Fruit fly (Drosophila melanogaster): ENCODE data around the gene CG42832.
"Not testable (repeated sequence)": the region's sequence is repeated elsewhere in the genome, so short reads cannot be mapped to it uniquely, and the experiment has no call there.

CG42832 gene

dm6 chr3L:11583964-11584363 lies 26.0 kb upstream of the CG42832 start, which contains the start of gene CG32086:
Gene CG32086 (minus strand): TSS chr3L:11584064.
- no peak for TF ChIP-seq Myc (optimal IDR thresholded peaks at IDR 0.05)
- no peak for TF ChIP-seq ttk (optimal IDR thresholded peaks at IDR 0.05)
- no peak for TF ChIP-seq h (optimal IDR thresholded peaks at IDR 0.05)
- no peak for TF ChIP-seq psq (optimal IDR thresholded peaks at IDR 0.05)
- no peak for TF ChIP-seq Sin3A (optimal IDR thresholded peaks at IDR 0.05)
- TF ChIP-seq insv (optimal IDR thresholded peaks at IDR 0.05), result no peak

- TF ChIP-seq h (optimal IDR thresholded peaks at IDR 0.05) (no peak), Sin3A (optimal IDR thresholded peaks at IDR 0.05) (no peak), insv (optimal IDR thresholded peaks at IDR 0.05) (no peak), psq (optimal IDR thresholded peaks at IDR 0.05) (no peak), ttk (optimal IDR thresholded peaks at IDR 0.05) (no peak), Myc (optimal IDR thresholded peaks at IDR 0.05) (no peak)
Measured at dm6 chr3L:11586794-11587462, 23.0 kb upstream of the CG42832 start.

DNA sequence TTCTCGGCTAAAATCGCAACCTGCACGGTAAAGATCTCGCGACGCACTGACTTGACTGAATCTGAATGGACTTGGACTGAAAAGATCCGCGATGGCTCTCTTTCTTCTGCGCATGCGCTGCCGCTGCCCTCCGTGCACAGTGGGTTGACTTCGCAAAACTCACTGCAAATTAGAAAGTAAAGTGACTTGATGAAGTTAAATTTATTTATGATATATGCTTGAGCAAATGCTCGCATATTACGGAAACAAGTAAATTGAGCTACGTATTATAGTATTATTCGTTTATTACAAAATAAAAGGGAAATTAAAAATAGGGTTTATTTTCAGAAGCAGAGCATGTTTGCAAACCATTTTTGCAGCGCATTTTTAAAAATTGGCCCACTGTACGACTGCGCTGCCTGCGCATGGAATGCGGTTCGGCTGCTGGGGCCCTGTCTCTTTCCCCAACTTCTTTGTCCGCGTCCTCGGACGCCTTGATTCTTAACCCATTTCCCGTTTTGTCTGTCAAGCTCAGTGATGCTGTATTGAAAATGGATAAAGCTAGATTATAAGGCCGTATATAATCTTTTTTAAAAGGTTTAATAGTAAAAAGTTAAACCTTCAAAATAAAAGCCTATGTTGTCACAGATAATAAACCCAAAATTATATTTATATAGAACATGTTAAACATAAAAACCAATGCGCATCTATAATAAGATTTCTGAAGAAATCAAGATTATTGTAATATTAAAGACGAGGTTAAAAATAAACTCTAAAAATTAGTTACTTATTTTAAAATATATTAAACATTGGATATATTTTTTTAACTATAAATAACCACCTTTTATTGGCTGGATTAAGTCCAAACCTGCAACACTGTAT lies 22.0 kb upstream of the CG42832 start, which contains the start of gene rt:
Gene rt, minus strand, starts transcription at position 51 of the 861 bp plus-strand sequence.
- TF ChIP-seq Sin3A (optimal IDR thresholded peaks at IDR 0.05) (no peak), ttk (optimal IDR thresholded peaks at IDR 0.05) (no peak), h (optimal IDR thresholded peaks at IDR 0.05) (no peak), psq (optimal IDR thresholded peaks at IDR 0.05) (no peak), insv (optimal IDR thresholded peaks at IDR 0.05) (no peak), Myc (optimal IDR thresholded peaks at IDR 0.05) (no peak)

- no peak for TF ChIP-seq h (optimal IDR thresholded peaks at IDR 0.05)
- no peak for TF ChIP-seq Sin3A (optimal IDR thresholded peaks at IDR 0.05)
Measured at dm6 chr3L:11588594-11588993, 21.3 kb upstream of the CG42832 start.

DNA sequence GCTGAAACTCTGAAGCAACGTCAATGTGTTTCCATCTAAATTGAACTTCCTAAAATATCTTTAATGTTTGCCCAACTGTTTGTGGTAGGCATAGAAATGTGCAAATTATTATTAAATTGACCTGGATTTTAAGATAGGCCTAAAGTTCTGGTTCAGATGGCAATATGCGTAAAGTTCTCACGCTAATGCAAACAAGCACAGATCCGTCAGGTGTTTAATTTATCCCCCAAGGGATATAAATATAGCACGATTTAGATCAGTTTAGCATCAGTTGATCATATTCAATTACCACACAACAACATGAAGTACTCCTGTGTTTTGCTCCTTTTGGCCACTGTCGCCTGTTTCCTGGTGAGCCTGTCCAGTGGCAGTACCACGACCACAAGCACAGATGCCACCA lies 20.5 kb upstream of the CG42832 start, which contains the start of gene CG7377:
Gene CG7377, plus strand, starts transcription at position 301 of the 400 bp plus-strand sequence.
- not testable (repeated sequence) for TF ChIP-seq insv, Myc, psq (optimal IDR thresholded peaks at IDR 0.05)

dm6 chr3L:11591131-11591530 lies 18.8 kb upstream of the CG42832 start, which contains the start of gene CG33268:
Gene CG33268 (minus strand): TSS chr3L:11591231.
- no peak for TF ChIP-seq insv (optimal IDR thresholded peaks at IDR 0.05)
- no peak for TF ChIP-seq Sin3A (optimal IDR thresholded peaks at IDR 0.05)
- no peak for TF ChIP-seq Myc (optimal IDR thresholded peaks at IDR 0.05)
- no peak for TF ChIP-seq ttk (optimal IDR thresholded peaks at IDR 0.05)
- TF ChIP-seq psq (optimal IDR thresholded peaks at IDR 0.05), result no peak
- no peak for TF ChIP-seq h (optimal IDR thresholded peaks at IDR 0.05)

DNA sequence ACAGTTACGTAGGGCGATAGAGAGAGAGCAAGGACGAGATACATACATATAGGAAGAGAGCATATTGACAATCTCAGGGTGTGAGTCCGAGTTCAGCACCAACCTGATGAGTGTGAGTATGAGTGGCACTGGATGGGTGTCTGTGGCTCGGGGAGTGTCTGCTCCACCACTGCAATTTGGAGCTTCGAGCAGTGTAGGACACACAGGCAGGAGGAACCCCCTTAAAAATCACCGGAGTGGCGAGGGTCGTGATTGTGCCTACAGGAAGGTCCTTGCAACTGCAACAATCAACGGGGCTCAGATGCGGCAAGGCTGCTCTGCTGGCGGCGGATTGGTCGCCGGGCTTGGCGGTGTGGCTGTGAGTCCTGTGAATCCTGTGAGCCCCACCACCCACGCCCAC lies 18.1 kb upstream of the CG42832 start:
- TF ChIP-seq ttk (optimal IDR thresholded peaks at IDR 0.05) (no peak), insv (optimal IDR thresholded peaks at IDR 0.05) (no peak), Myc (optimal IDR thresholded peaks at IDR 0.05) (no peak), h (optimal IDR thresholded peaks at IDR 0.05) (no peak), Sin3A (optimal IDR thresholded peaks at IDR 0.05) (no peak), psq (optimal IDR thresholded peaks at IDR 0.05) (no peak)

dm6 chr3L:11593778-11594177 lies 16.2 kb upstream of the CG42832 start:
- no peak for TF ChIP-seq Myc (optimal IDR thresholded peaks at IDR 0.05)

dm6 chr3L:11596585-11597252 lies 13.2 kb upstream of the CG42832 start, which contains the start of gene CG7368:
Gene CG7368 (plus strand): TSS chr3L:11597202.
- TF ChIP-seq psq (optimal IDR thresholded peaks at IDR 0.05) (no peak), Myc (optimal IDR thresholded peaks at IDR 0.05) (no peak), h (optimal IDR thresholded peaks at IDR 0.05) (no peak), ttk (optimal IDR thresholded peaks at IDR 0.05) (no peak)

- TF ChIP-seq psq (optimal IDR thresholded peaks at IDR 0.05), result no peak
- no peak for TF ChIP-seq ttk (optimal IDR thresholded peaks at IDR 0.05)
- TF ChIP-seq h (optimal IDR thresholded peaks at IDR 0.05), result no peak
- no peak for TF ChIP-seq insv (optimal IDR thresholded peaks at IDR 0.05)
- no peak for TF ChIP-seq Myc (optimal IDR thresholded peaks at IDR 0.05)
- no peak for TF ChIP-seq Sin3A (optimal IDR thresholded peaks at IDR 0.05)
Measured at dm6 chr3L:11599255-11599654, 10.7 kb upstream of the CG42832 start.

DNA sequence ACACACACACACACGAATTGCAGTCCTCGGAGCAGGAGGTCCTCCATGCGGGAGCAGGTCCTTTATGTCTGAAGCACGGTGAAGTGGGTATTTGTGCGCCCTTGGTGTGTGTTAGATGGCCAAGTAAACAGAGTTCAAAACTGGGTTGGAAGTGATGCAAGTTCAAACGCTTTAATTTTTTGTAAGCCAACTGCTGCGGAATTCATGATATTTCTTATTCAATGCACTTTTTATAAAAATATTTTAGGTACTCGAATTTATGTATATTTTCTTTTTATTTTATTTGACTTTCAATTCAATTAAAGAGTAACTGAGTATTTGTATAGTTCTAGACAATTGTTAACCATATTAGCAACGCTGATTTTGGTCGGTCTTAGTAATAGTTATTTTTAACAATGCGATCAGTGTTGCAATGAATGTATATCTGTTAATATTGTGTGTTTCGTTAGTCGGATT lies 9.9 kb upstream of the CG42832 start, which contains the start of the genes CG14137 and CG46394:
Gene CG14137, minus strand, starts transcription at position 101 of the 456 bp plus-strand sequence.
Gene CG46394, plus strand, starts transcription at position 406 of the 456 bp plus-strand sequence.
- TF ChIP-seq Myc (optimal IDR thresholded peaks at IDR 0.05) (no peak), ttk (optimal IDR thresholded peaks at IDR 0.05) (no peak), Sin3A (optimal IDR thresholded peaks at IDR 0.05) (no peak), h (optimal IDR thresholded peaks at IDR 0.05) (no peak), psq (optimal IDR thresholded peaks at IDR 0.05) (no peak), insv (optimal IDR thresholded peaks at IDR 0.05) (no peak)

DNA sequence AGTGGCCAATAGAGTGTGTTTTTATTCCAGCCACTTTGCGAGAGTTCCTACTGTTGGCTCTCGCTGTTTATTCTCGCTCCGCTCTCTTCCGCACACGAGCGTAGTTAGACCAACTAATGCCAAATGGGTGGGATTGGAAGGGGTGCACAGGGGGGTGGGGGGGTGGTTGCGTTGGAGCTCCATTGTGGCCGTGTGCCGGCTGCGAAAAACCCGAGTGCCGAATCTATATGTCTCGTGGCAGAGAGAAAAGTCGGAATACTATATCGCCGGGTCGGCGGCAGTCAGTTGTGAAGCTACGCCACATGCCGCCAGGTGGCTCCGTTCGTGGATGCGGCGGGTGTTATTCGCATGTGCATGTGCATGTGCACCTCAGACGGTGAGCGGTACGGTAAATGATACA lies 8.8 kb upstream of the CG42832 start:
- TF ChIP-seq Myc (optimal IDR thresholded peaks at IDR 0.05) (no peak), insv (optimal IDR thresholded peaks at IDR 0.05) (no peak), psq (optimal IDR thresholded peaks at IDR 0.05) (no peak), ttk (optimal IDR thresholded peaks at IDR 0.05) (no peak), Sin3A (optimal IDR thresholded peaks at IDR 0.05) (no peak)
